Fruit fly (Drosophila melanogaster) whole organism, wandering third instar larva: Measurements from ENCODE around the gene hec.

ENCODE experiments used
- Abd-B ChIP-seq: fragments of >200 bp; optimal IDR thresholded peaks from 2 replicates; lab custom pipeline; 2017; ENCODE audit warnings: missing biosample characterization, missing genetic modification characterization
- CG32264 ChIP-seq: fragments of 200-800 bp; sonication (Bioruptor generic); optimal IDR thresholded peaks from 2 replicates; lab custom pipeline; 2016; ENCODE audit warnings: missing biosample characterization, missing genetic modification characterization
- CG9705 ChIP-seq: fragments of 200-800 bp; sonication (Bioruptor generic); optimal IDR thresholded peaks from 2 replicates; lab custom pipeline; 2018; ENCODE audit warnings: missing biosample characterization, mild to moderate bottlenecking, missing genetic modification characterization
- CrebA ChIP-seq: fragments of 200-800 bp; sonication (Bioruptor generic); optimal IDR thresholded peaks from 2 replicates; lab custom pipeline; 2016; ENCODE audit warnings: missing biosample characterization, mild to moderate bottlenecking, missing genetic modification characterization, borderline replicate concordance
- Dfd ChIP-seq: fragments of >200 bp; optimal IDR thresholded peaks from 2 replicates; lab custom pipeline; 2017; ENCODE audit warnings: missing biosample characterization, missing genetic modification characterization
- GATAd ChIP-seq: sonication (Bioruptor generic); optimal IDR thresholded peaks from 2 replicates; lab custom pipeline; 2016; ENCODE audit warnings: missing biosample characterization, missing genetic modification characterization
- HLH106 ChIP-seq: fragments of 200-800 bp; optimal IDR thresholded peaks from 3 replicates; lab custom pipeline; 2019; ENCODE audit warnings: missing biosample characterization, mild to moderate bottlenecking, missing genetic modification characterization, moderate library complexity
- Hnf4 ChIP-seq: fragments of 200-800 bp; sonication (Bioruptor generic); optimal IDR thresholded peaks from 2 replicates; lab custom pipeline; 2016; ENCODE audit warnings: missing biosample characterization, mild to moderate bottlenecking, missing genetic modification characterization
- Hr78 ChIP-seq: fragments of >200 bp; optimal IDR thresholded peaks from 2 replicates; lab custom pipeline; 2017; ENCODE audit warnings: missing biosample characterization, missing genetic modification characterization
- Hr83 ChIP-seq: fragments of 200-300 bp; sonication (Bioruptor generic); optimal IDR thresholded peaks from 2 replicates; lab custom pipeline; 2016; ENCODE audit warnings: missing biosample characterization, mild to moderate bottlenecking, missing genetic modification characterization, moderate library complexity; ENCODE audit not compliant: poor library complexity, severe bottlenecking
- Jra ChIP-seq: sonication (Bioruptor generic); optimal IDR thresholded peaks from 2 replicates; lab custom pipeline; 2016; ENCODE audit warnings: missing biosample characterization, missing genetic modification characterization
- Mio ChIP-seq: sonication (Bioruptor generic); optimal IDR thresholded peaks from 2 replicates; lab custom pipeline; 2016; ENCODE audit warnings: missing biosample characterization, missing genetic modification characterization
- Myc ChIP-seq: fragments of >200 bp; optimal IDR thresholded peaks from 2 replicates; lab custom pipeline; 2017
- N ChIP-seq: fragments of >200 bp; optimal IDR thresholded peaks from 2 replicates; lab custom pipeline; 2018; ENCODE audit warnings: missing biosample characterization, missing external identifiers, missing genetic modification characterization
- OdsH ChIP-seq: fragments of 200-800 bp; sonication (Bioruptor generic); optimal IDR thresholded peaks from 2 replicates; lab custom pipeline; 2016; ENCODE audit warnings: missing biosample characterization, mild to moderate bottlenecking, missing genetic modification characterization
- Rel ChIP-seq, 2 experiments: fragments of 200-800 bp; sonication (Bioruptor generic) in 1 of 2; optimal IDR thresholded peaks; 2 replicates in 1 of 2; 3 replicates in 1 of 2; lab custom pipeline; 2016 to 2019; ENCODE audit warnings: mild to moderate bottlenecking in 2 of 2, missing biosample characterization in 2 of 2, missing genetic modification characterization in 2 of 2, moderate library complexity in 1 of 2
- Sp1 ChIP-seq: fragments of 200-800 bp; sonication (Bioruptor generic); optimal IDR thresholded peaks from 3 replicates; lab custom pipeline; 2019; ENCODE audit warnings: missing biosample characterization, mild to moderate bottlenecking, missing genetic modification characterization, moderate library complexity
- Vsx2 ChIP-seq: fragments of 200-300, 225-300 bp; sonication (Bioruptor generic); optimal IDR thresholded peaks from 2 replicates; lab custom pipeline; 2018; ENCODE audit warnings: missing biosample characterization, missing genetic modification characterization; ENCODE audit not compliant: partially characterized antibody
- brk ChIP-seq: fragments of 200-800 bp; sonication (Bioruptor generic); optimal IDR thresholded peaks from 2 replicates; lab custom pipeline; 2016; ENCODE audit warnings: missing biosample characterization, mild to moderate bottlenecking, missing genetic modification characterization
- dl ChIP-seq, 2 experiments: fragments of 175-275, 200-275 bp in 1 of 2; fragments of 200-275 bp in 1 of 2; sonication (Bioruptor generic); optimal IDR thresholded peaks; lab custom pipeline; 2018; ENCODE audit warnings: mild to moderate bottlenecking in 2 of 2, missing biosample characterization in 2 of 2, missing genetic modification characterization in 2 of 2, moderate library complexity in 2 of 2; ENCODE audit not compliant: partially characterized antibody in 2 of 2, insufficient read depth in 1 of 2
- dmrt93B ChIP-seq: fragments of 200-800 bp; sonication (Bioruptor generic); optimal IDR thresholded peaks from 2 replicates; lab custom pipeline; 2018; ENCODE audit warnings: missing biosample characterization, mild to moderate bottlenecking, missing genetic modification characterization
- dsf ChIP-seq: sonication (Bioruptor generic); optimal IDR thresholded peaks from 2 replicates; lab custom pipeline; 2016; ENCODE audit warnings: missing biosample characterization, missing genetic modification characterization, borderline replicate concordance
- ey ChIP-seq: fragments of 200-800 bp; sonication (Bioruptor generic); optimal IDR thresholded peaks from 2 replicates; lab custom pipeline; 2016; ENCODE audit warnings: missing biosample characterization, missing genetic modification characterization
- foxo ChIP-seq, 2 experiments: fragments of 200-800 bp; sonication (Bioruptor generic); optimal IDR thresholded peaks; 2 replicates in 1 of 2; 3 replicates in 1 of 2; lab custom pipeline; 2016 to 2017; ENCODE audit warnings: missing biosample characterization in 2 of 2, missing genetic modification characterization in 2 of 2
- fru ChIP-seq: fragments of 200-800 bp; sonication (Bioruptor generic); optimal IDR thresholded peaks from 3 replicates; lab custom pipeline; 2016; ENCODE audit warnings: missing biosample characterization, mild to moderate bottlenecking, missing genetic modification characterization
- h ChIP-seq: fragments of 200-800 bp; sonication (Bioruptor generic); optimal IDR thresholded peaks from 3 replicates; lab custom pipeline; 2016; ENCODE audit warnings: missing biosample characterization, mild to moderate bottlenecking, missing genetic modification characterization
- jim ChIP-seq: fragments of 175-275, 200-325 bp; sonication (Bioruptor generic); optimal IDR thresholded peaks from 2 replicates; lab custom pipeline; 2016; ENCODE audit warnings: missing biosample characterization, mild to moderate bottlenecking, missing genetic modification characterization
- lola ChIP-seq: fragments of >200 bp; optimal IDR thresholded peaks from 2 replicates; lab custom pipeline; 2017; ENCODE audit warnings: missing biosample characterization, missing genetic modification characterization
- psq ChIP-seq: fragments of 200-800 bp; sonication (Bioruptor generic); optimal IDR thresholded peaks from 3 replicates; lab custom pipeline; 2017; ENCODE audit warnings: missing biosample characterization, mild to moderate bottlenecking, missing genetic modification characterization, moderate library complexity
- rgr ChIP-seq: fragments of 200-800 bp; sonication (Bioruptor generic); optimal IDR thresholded peaks from 3 replicates; lab custom pipeline; 2016; ENCODE audit warnings: missing biosample characterization, mild to moderate bottlenecking, missing genetic modification characterization
- sage ChIP-seq: fragments of 200-800 bp; sonication (Bioruptor generic); optimal IDR thresholded peaks from 2 replicates; lab custom pipeline; 2016; ENCODE audit warnings: missing biosample characterization, mild to moderate bottlenecking, missing genetic modification characterization
- sv ChIP-seq: fragments of 200-800 bp; sonication (Bioruptor generic); optimal IDR thresholded peaks from 3 replicates; lab custom pipeline; 2016; ENCODE audit warnings: missing biosample characterization, missing genetic modification characterization
- usp ChIP-seq: fragments of >200 bp; optimal IDR thresholded peaks from 2 replicates; lab custom pipeline; 2017; ENCODE audit warnings: missing biosample characterization, missing genetic modification characterization
- woc ChIP-seq: sonication (Bioruptor generic); optimal IDR thresholded peaks from 2 replicates; lab custom pipeline; 2016; ENCODE audit warnings: missing biosample characterization, mild to moderate bottlenecking, missing genetic modification characterization

hec gene

DNA sequence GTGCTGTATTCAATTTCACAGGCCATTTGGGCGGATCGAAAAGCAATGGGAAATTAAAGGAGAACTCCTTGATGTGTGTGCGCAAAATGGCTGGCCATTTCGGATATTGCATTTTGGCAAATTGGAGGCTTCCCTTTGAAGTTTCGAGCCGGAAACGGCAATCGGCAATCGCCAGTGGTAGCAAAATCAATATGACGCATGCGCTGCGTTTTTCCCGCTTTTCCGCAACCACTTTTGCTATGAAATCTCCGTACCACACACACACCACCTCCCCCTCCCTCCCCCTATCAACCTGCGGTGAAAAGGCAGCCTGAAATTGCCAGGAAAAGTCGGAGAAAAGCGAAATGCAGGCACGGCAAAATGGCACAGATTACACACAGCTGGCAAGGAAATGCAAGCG lies 34.9 kb downstream of the hec start:
- TF ChIP-seq dsf = no peak
- no peak for TF ChIP-seq h
- TF ChIP-seq brk (GFP tag; lab: Kevin White, UChicago) = no peak
- no peak for TF ChIP-seq Abd-B (GFP tag; lab: Kevin White, UChicago)
- TF ChIP-seq sv (GFP tag; lab: Kevin White, UChicago) = no peak
- TF ChIP-seq Myc (lab: Kevin White, UChicago) = no peak
- no peak for TF ChIP-seq CG32264
- TF ChIP-seq Sp1 (GFP tag; lab: Kevin White, UChicago) = no peak
- no peak for TF ChIP-seq jim
- TF ChIP-seq rgr (GFP tag; lab: Kevin White, UChicago) = no peak
- TF ChIP-seq Rel (GFP tag; optimal IDR thresholded peaks at IDR 0.05; lab: Kevin White, UChicago) = no peak
- TF ChIP-seq Rel (tag; optimal IDR thresholded peaks at IDR 0.05; lab: Kevin White, UChicago) = no peak
- no peak for TF ChIP-seq dmrt93B (GFP tag; lab: Kevin White, UChicago)
- no peak for TF ChIP-seq OdsH (GFP tag; lab: Kevin White, UChicago)
- no peak for TF ChIP-seq Hr78 (GFP tag; lab: Kevin White, UChicago)
- TF ChIP-seq usp (GFP tag; lab: Kevin White, UChicago) = no peak
- no peak for TF ChIP-seq Hr83
- no peak for TF ChIP-seq Mio (GFP tag; lab: Kevin White, UChicago)

DNA sequence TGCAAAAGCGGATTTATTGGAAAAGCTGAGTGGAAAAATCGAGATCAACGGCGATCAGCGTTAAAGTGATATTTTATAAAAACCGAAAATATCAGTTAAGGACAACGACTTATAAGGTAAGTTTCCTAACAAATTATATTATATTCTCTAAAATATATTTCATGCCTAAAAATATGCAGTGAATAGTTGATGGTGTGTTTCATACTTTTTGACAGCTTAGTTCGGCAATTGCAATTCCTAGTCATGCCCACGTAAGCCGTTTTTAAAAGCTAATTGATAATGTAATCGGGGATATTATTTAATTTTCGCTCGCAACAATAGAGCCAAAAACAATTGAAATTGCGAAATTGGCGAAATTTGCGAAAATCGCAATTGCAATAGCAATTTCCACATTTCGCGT lies 37.7 kb downstream of the hec start:
- no peak for TF ChIP-seq CG32264
- TF ChIP-seq Abd-B (GFP tag; lab: Kevin White, UChicago) = no peak
- no peak for TF ChIP-seq lola (GFP tag; lab: Kevin White, UChicago)
- no peak for TF ChIP-seq dsf
- no peak for TF ChIP-seq rgr (GFP tag; lab: Kevin White, UChicago)
- no peak for TF ChIP-seq foxo (GFP tag; optimal IDR thresholded peaks at IDR 0.05; lab: Kevin White, UChicago)
- no peak for TF ChIP-seq psq (GFP tag; lab: Kevin White, UChicago)
- no peak for TF ChIP-seq fru
- TF ChIP-seq woc (GFP tag; lab: Kevin White, UChicago) = no peak
- TF ChIP-seq h = no peak
- TF ChIP-seq sv (GFP tag; lab: Kevin White, UChicago) = no peak
- no peak for TF ChIP-seq Dfd (GFP tag; lab: Kevin White, UChicago)
- TF ChIP-seq Myc (lab: Kevin White, UChicago) = no peak
- no peak for TF ChIP-seq Hr78 (GFP tag; lab: Kevin White, UChicago)

DNA sequence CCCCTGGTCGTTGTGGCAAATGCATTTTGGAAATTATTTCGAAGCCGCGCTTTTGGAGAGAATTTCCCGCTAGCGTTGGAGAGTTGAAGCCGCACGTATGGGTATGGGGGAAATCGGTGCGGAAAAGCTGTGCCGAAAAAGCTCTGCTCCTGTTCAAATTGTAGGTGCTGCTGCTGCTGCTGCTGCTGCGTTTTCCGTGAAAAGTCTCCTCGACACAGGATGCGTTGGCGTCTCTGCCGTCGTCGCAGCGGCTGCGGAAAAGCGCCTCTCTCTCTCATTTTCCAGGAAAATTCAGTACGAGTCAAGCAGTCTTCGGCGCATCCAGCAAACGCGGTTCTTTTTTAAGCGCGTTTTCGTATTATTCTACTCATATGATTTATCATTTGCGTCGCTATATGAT lies 40.1 kb downstream of the hec start, which contains the start of gene fne:
Gene fne (plus strand): TSS at position 301 of the 400 bp plus-strand sequence.
- no peak for TF ChIP-seq h

DNA sequence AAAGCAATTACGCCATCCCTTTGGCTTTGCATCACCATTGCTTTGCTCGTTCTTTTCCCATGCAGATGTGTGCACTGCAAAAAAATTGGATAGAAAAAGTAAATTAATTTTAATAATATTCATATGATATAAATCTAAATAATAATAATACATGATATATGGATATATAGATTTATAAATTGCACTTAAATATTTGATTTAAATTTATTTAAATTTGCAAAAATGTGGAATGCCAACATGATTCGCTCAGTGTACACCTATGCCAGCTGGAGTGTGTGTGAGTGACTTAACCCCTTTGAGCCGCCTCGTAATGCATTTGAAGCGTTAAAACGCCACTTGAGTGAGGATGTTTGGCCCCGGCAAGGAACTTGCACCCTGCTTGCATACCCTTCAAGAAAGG lies 43.5 kb downstream of the hec start:
- TF ChIP-seq sage (GFP tag; lab: Kevin White, UChicago) (no peak), Rel (GFP tag; optimal IDR thresholded peaks at IDR 0.05; lab: Kevin White, UChicago) (no peak), Rel (tag; optimal IDR thresholded peaks at IDR 0.05; lab: Kevin White, UChicago) (no peak), ey (no peak), psq (GFP tag; lab: Kevin White, UChicago) (peak; percentile 12), woc (GFP tag; lab: Kevin White, UChicago) (no peak), jim (no peak), HLH106 (peak; percentile 52), N (GFP tag; lab: Kevin White, UChicago) (no peak), Hnf4 (GFP tag; lab: Kevin White, UChicago) (no peak), OdsH (GFP tag; lab: Kevin White, UChicago) (no peak), brk (GFP tag; lab: Kevin White, UChicago) (no peak), foxo (GFP tag; optimal IDR thresholded peaks at IDR 0.05; lab: Kevin White, UChicago) (peak in 1 of 2 experiments; percentile 43), Dfd (GFP tag; lab: Kevin White, UChicago) (no peak), dl (GFP tag; optimal IDR thresholded peaks at IDR 0.05; lab: Kevin White, UChicago; ENCODE audit: insufficient read depth in 1 of 2, partially characterized antibody in 2 of 2) (no peak), Myc (lab: Kevin White, UChicago) (no peak), GATAd (no peak), CG32264 (no peak), CG9705 (GFP tag; lab: Kevin White, UChicago) (no peak), Vsx2 (no peak), Sp1 (GFP tag; lab: Kevin White, UChicago) (peak; percentile 62), Hr83 (no peak), CrebA (GFP tag; lab: Kevin White, UChicago) (no peak), Jra (GFP tag; lab: Kevin White, UChicago) (no peak), h (no peak), Mio (GFP tag; lab: Kevin White, UChicago) (no peak), lola (GFP tag; lab: Kevin White, UChicago) (no peak), sv (GFP tag; lab: Kevin White, UChicago) (no peak), dmrt93B (GFP tag; lab: Kevin White, UChicago) (peak; percentile 4)
